Fruit fly (Drosophila melanogaster) whole organism, embryonic: Measurements from ENCODE around the gene ND-39.
A peak's percentile ranks its signal among the peaks of the same experiment; 100 is the strongest.

ENCODE experiments used
- ATbp ChIP-seq: fragments of 200-800 bp; sonication (Bioruptor generic); optimal IDR thresholded peaks from 2 replicates; lab custom pipeline; 2017; ENCODE audit warnings: missing biosample characterization, mild to moderate bottlenecking, missing genetic modification characterization, missing genetic modification reagents
- Adf1 ChIP-seq: fragments of 200-800 bp; sonication (Bioruptor generic); IDR thresholded peaks from 2 replicates; pipeline ENCODE4 v1.3.6; 2022; ENCODE audit warnings: missing biosample characterization, missing genetic modification characterization
- CG10267 ChIP-seq: fragments of 200-800 bp; sonication (Bioruptor generic); optimal IDR thresholded peaks from 2 replicates; lab custom pipeline; 2018; ENCODE audit warnings: missing biosample characterization, mild to moderate bottlenecking, missing genetic modification characterization, moderate library complexity
- CG10431 ChIP-seq: fragments of 200-800 bp; sonication (Bioruptor generic); optimal IDR thresholded peaks from 3 replicates; lab custom pipeline; 2018; ENCODE audit warnings: missing biosample characterization, mild to moderate bottlenecking, missing genetic modification characterization
- CG10565 ChIP-seq: fragments of 200-800 bp; sonication (Bioruptor generic); optimal IDR thresholded peaks from 3 replicates; lab custom pipeline; 2016; ENCODE audit warnings: missing biosample characterization, mild to moderate bottlenecking, missing genetic modification characterization
- CG11085 ChIP-seq: fragments of 200-800 bp; sonication (Bioruptor generic); IDR thresholded peaks from 2 replicates; pipeline ENCODE4 v1.3.6; 2022; ENCODE audit warnings: missing biosample characterization, missing genetic modification characterization
- CG11456 ChIP-seq: fragments of 200-800 bp; sonication (Bioruptor generic); IDR thresholded peaks from 3 replicates; pipeline ENCODE4 v1.3.6; 2022; ENCODE audit warnings: missing biosample characterization, missing genetic modification characterization
- CG11504 ChIP-seq: fragments of 200-800 bp; sonication (Bioruptor generic); optimal IDR thresholded peaks from 3 replicates; lab custom pipeline; 2019; ENCODE audit warnings: missing biosample characterization, mild to moderate bottlenecking, missing genetic modification characterization, moderate library complexity
- CG11696 ChIP-seq: fragments of 200-800 bp; sonication (Bioruptor generic); IDR thresholded peaks from 2 replicates; pipeline ENCODE4 v1.3.6; 2022; ENCODE audit warnings: missing biosample characterization, missing genetic modification characterization
- CG12071 ChIP-seq: fragments of 200-800 bp; sonication (Bioruptor generic); optimal IDR thresholded peaks from 3 replicates; lab custom pipeline; 2018; ENCODE audit warnings: missing biosample characterization, mild to moderate bottlenecking, missing genetic modification characterization
- CG13296 ChIP-seq: fragments of 200-800 bp; sonication (Bioruptor generic); optimal IDR thresholded peaks from 3 replicates; lab custom pipeline; 2018; ENCODE audit warnings: missing biosample characterization, mild to moderate bottlenecking, missing genetic modification characterization
- CG14667 ChIP-seq: fragments of 200-800 bp; sonication (Bioruptor generic); IDR thresholded peaks from 2 replicates; pipeline ENCODE4 v1.3.6; 2022; ENCODE audit warnings: missing biosample characterization, missing genetic modification characterization
- CG15514 ChIP-seq: fragments of 200-800 bp; sonication (Bioruptor generic); optimal IDR thresholded peaks from 3 replicates; lab custom pipeline; 2017; ENCODE audit warnings: missing biosample characterization, missing genetic modification characterization, mild to moderate bottlenecking, moderate library complexity, missing genetic modification reagents
- CG16863 ChIP-seq: fragments of 200-800 bp; sonication (Bioruptor generic); optimal IDR thresholded peaks from 3 replicates; lab custom pipeline; 2016; ENCODE audit warnings: missing biosample characterization, missing genetic modification characterization
- CG17359 ChIP-seq: fragments of 200-800 bp; sonication (Bioruptor generic); optimal IDR thresholded peaks from 3 replicates; lab custom pipeline; 2018; ENCODE audit warnings: missing biosample characterization, mild to moderate bottlenecking, missing genetic modification characterization, moderate library complexity
- CG18476 ChIP-seq: fragments of 200-800 bp; sonication (Bioruptor generic); optimal IDR thresholded peaks from 2 replicates; lab custom pipeline; 2016; ENCODE audit warnings: missing biosample characterization, mild to moderate bottlenecking, missing genetic modification characterization
- CG2120 ChIP-seq: fragments of 200-800 bp; sonication (Bioruptor generic); optimal IDR thresholded peaks from 3 replicates; lab custom pipeline; 2016; ENCODE audit warnings: missing biosample characterization, missing genetic modification characterization
- CG2678 ChIP-seq: fragments of 200-800 bp; sonication (Bioruptor generic); optimal IDR thresholded peaks from 3 replicates; lab custom pipeline; 2019; ENCODE audit warnings: missing biosample characterization, mild to moderate bottlenecking, missing genetic modification characterization, moderate library complexity
- CG4282 ChIP-seq: fragments of 200-800 bp; sonication (Bioruptor generic); optimal IDR thresholded peaks from 2 replicates; lab custom pipeline; 2016; ENCODE audit warnings: missing biosample characterization, missing genetic modification characterization
- CG4617 ChIP-seq: fragments of 200-800 bp; sonication (Bioruptor generic); optimal IDR thresholded peaks from 3 replicates; lab custom pipeline; 2016; ENCODE audit warnings: missing biosample characterization, missing genetic modification characterization, borderline replicate concordance
- CG7556 ChIP-seq: fragments of 200-800 bp; sonication (Bioruptor generic); optimal IDR thresholded peaks from 2 replicates; lab custom pipeline; 2017; ENCODE audit warnings: missing biosample characterization, mild to moderate bottlenecking, missing genetic modification characterization
- CG8924 ChIP-seq: fragments of 200-800 bp; optimal IDR thresholded peaks from 3 replicates; lab custom pipeline; 2019; ENCODE audit warnings: missing biosample characterization, mild to moderate bottlenecking, missing genetic modification characterization, moderate library complexity
- Camta ChIP-seq: fragments of 200-800 bp; sonication (Bioruptor generic); optimal IDR thresholded peaks from 2 replicates; lab custom pipeline; 2016; ENCODE audit warnings: missing biosample characterization, missing genetic modification characterization
- D19B ChIP-seq: fragments of 200-800 bp; sonication (Bioruptor generic); optimal IDR thresholded peaks from 2 replicates; lab custom pipeline; 2017; ENCODE audit warnings: missing biosample characterization, mild to moderate bottlenecking, missing genetic modification characterization
- Dek ChIP-seq: fragments of 200-800 bp; sonication (Bioruptor generic); optimal IDR thresholded peaks from 3 replicates; lab custom pipeline; 2019; ENCODE audit warnings: missing biosample characterization, mild to moderate bottlenecking, missing genetic modification characterization, moderate library complexity
- Ets97D ChIP-seq: fragments of 200-800 bp; sonication (Bioruptor generic); optimal IDR thresholded peaks from 3 replicates; lab custom pipeline; 2016; ENCODE audit warnings: missing biosample characterization, missing genetic modification characterization
- Lim3 ChIP-seq: fragments of 200-800 bp; sonication (Bioruptor generic); IDR thresholded peaks from 2 replicates; pipeline ENCODE4 v1.3.6; 2022; ENCODE audit warnings: missing biosample characterization, missing genetic modification characterization
- MTF-1 ChIP-seq: fragments of 200-800 bp; sonication (Bioruptor generic); optimal IDR thresholded peaks from 2 replicates; lab custom pipeline; 2018; ENCODE audit warnings: missing biosample characterization, mild to moderate bottlenecking, missing genetic modification characterization, borderline replicate concordance
- Meics ChIP-seq: fragments of 200-800 bp; sonication (Bioruptor generic); optimal IDR thresholded peaks from 2 replicates; lab custom pipeline; 2017; ENCODE audit warnings: missing biosample characterization, mild to moderate bottlenecking, missing genetic modification characterization
- Oaz ChIP-seq: fragments of 200-800 bp; sonication (Bioruptor generic); IDR thresholded peaks from 2 replicates; pipeline ENCODE4 v1.3.6; 2022; ENCODE audit warnings: missing biosample characterization, missing genetic modification characterization
- Oli ChIP-seq: fragments of 200-800 bp; sonication (Bioruptor generic); optimal IDR thresholded peaks from 2 replicates; lab custom pipeline; 2018; ENCODE audit warnings: missing biosample characterization, mild to moderate bottlenecking, missing genetic modification characterization, moderate library complexity
- PHDP ChIP-seq: fragments of 200-800 bp; sonication (Bioruptor generic); optimal IDR thresholded peaks from 3 replicates; lab custom pipeline; 2018; ENCODE audit warnings: missing biosample characterization, mild to moderate bottlenecking, missing genetic modification characterization, moderate library complexity
- Rfx ChIP-seq: fragments of 200-800 bp; sonication (Bioruptor generic); IDR thresholded peaks from 2 replicates; pipeline ENCODE4 v1.3.6; 2022; ENCODE audit warnings: missing biosample characterization, missing genetic modification characterization
- Sox100B ChIP-seq: fragments of 200-800 bp; sonication (Bioruptor generic); optimal IDR thresholded peaks from 3 replicates; lab custom pipeline; 2018; ENCODE audit warnings: missing biosample characterization, mild to moderate bottlenecking, missing genetic modification characterization
- ash1 ChIP-seq: fragments of 200-800 bp; sonication (Bioruptor generic); optimal IDR thresholded peaks from 2 replicates; lab custom pipeline; 2018; ENCODE audit warnings: missing biosample characterization, mild to moderate bottlenecking, missing genetic modification characterization
- bcd ChIP-seq: fragments of 200-800 bp; sonication (Bioruptor generic); optimal IDR thresholded peaks from 2 replicates; lab custom pipeline; 2017; ENCODE audit warnings: missing biosample characterization, mild to moderate bottlenecking, missing genetic modification characterization
- caup ChIP-seq: fragments of 200-800 bp; sonication (Bioruptor generic); optimal IDR thresholded peaks from 3 replicates; lab custom pipeline; 2017; ENCODE audit warnings: missing biosample characterization, mild to moderate bottlenecking, missing genetic modification characterization, moderate library complexity; ENCODE audit not compliant: severe bottlenecking
- corto ChIP-seq: fragments of 200-800 bp; sonication (Bioruptor generic); optimal IDR thresholded peaks from 2 replicates; lab custom pipeline; 2016; ENCODE audit warnings: missing biosample characterization, mild to moderate bottlenecking, missing genetic modification characterization, moderate library complexity
- dan ChIP-seq: fragments of 200-800 bp; sonication (Bioruptor generic); IDR thresholded peaks from 2 replicates; pipeline ENCODE4 v1.3.6; 2022; ENCODE audit warnings: missing biosample characterization, missing genetic modification characterization
- en ChIP-seq: fragments of 200-800 bp; sonication (Bioruptor generic); optimal IDR thresholded peaks from 2 replicates; lab custom pipeline; 2016; ENCODE audit warnings: missing biosample characterization, missing genetic modification characterization
- esg ChIP-seq: fragments of 200-800 bp; sonication (Bioruptor generic); conservative IDR thresholded peaks from 2 replicates; pipeline ENCODE4 v1.3.6; 2022; ENCODE audit warnings: missing biosample characterization, missing genetic modification characterization
- jing ChIP-seq: fragments of 200-800 bp; sonication (Bioruptor generic); optimal IDR thresholded peaks from 2 replicates; lab custom pipeline; 2018; ENCODE audit warnings: missing biosample characterization, mild to moderate bottlenecking, missing genetic modification characterization
- lilli ChIP-seq: fragments of 200-800 bp; sonication (Bioruptor generic); optimal IDR thresholded peaks from 3 replicates; lab custom pipeline; 2016; ENCODE audit warnings: missing biosample characterization, missing genetic modification characterization
- mld ChIP-seq: fragments of 200-800 bp; sonication (Bioruptor generic); IDR thresholded peaks from 3 replicates; pipeline ENCODE4 v1.3.6; 2022; ENCODE audit warnings: missing biosample characterization, missing genetic modification characterization; ENCODE audit not compliant: partially characterized antibody
- org-1 ChIP-seq: fragments of 200-800 bp; sonication (Bioruptor generic); optimal IDR thresholded peaks from 2 replicates; lab custom pipeline; 2017; ENCODE audit warnings: missing biosample characterization, missing genetic modification characterization
- slbo ChIP-seq: fragments of 200-800 bp; sonication (Bioruptor generic); IDR thresholded peaks from 2 replicates; pipeline ENCODE4 v1.3.6; 2022; ENCODE audit warnings: missing biosample characterization, missing genetic modification characterization
- sob ChIP-seq: fragments of 200-800 bp; sonication (Bioruptor generic); IDR thresholded peaks from 2 replicates; pipeline ENCODE4 v1.3.6; 2022; ENCODE audit warnings: missing biosample characterization, missing genetic modification characterization
- trem ChIP-seq: fragments of 200-800 bp; optimal IDR thresholded peaks from 3 replicates; lab custom pipeline; 2019; ENCODE audit warnings: missing biosample characterization, mild to moderate bottlenecking, missing genetic modification characterization, moderate library complexity
- trh ChIP-seq: fragments of 200-800 bp; sonication (Bioruptor generic); optimal IDR thresholded peaks from 2 replicates; lab custom pipeline; 2016; ENCODE audit warnings: missing biosample characterization, missing genetic modification characterization
- twi ChIP-seq: fragments of 200-800 bp; optimal IDR thresholded peaks from 2 replicates; lab custom pipeline; 2019; ENCODE audit warnings: missing biosample characterization, mild to moderate bottlenecking, missing genetic modification characterization, moderate library complexity
- vnd ChIP-seq: fragments of 200-800 bp; sonication (Bioruptor generic); IDR thresholded peaks from 3 replicates; pipeline ENCODE4 v1.3.6; 2022; ENCODE audit warnings: missing biosample characterization, missing genetic modification characterization; ENCODE audit not compliant: partially characterized antibody

Gene ND-39

dm6 chr3L:20494262-20494601 lies 2.4 kb downstream of the ND-39 start (continued):
- TF ChIP-seq CG15514 (GFP tag; lab: Kevin White, UChicago) (no peak), Camta (GFP tag; lab: Kevin White, UChicago) (peak; percentile 22), Lim3 (GFP tag; lab: Robert Waterston, UW) (no peak), Oli (tag; lab: Kevin White, UChicago) (peak; percentile 5), MTF-1 (GFP tag; lab: Kevin White, UChicago) (no peak), CG11504 (tag; lab: Kevin White, UChicago) (peak; percentile 41), sob (no peak), Dek (tag; lab: Kevin White, UChicago) (peak; percentile 30), CG11085 (GFP tag; lab: Robert Waterston, UW) (peak; percentile 18; the same call in 1 of the 2 replicates), Rfx (peak; percentile 28; the same call in 1 of the 2 replicates), Ets97D (GFP tag; lab: Kevin White, UChicago) (no peak), Meics (GFP tag; lab: Kevin White, UChicago) (peak; percentile 48), trh (no peak), D19B (no peak), CG17359 (tag; lab: Kevin White, UChicago) (peak; percentile 3), trem (tag; lab: Kevin White, UChicago) (peak; percentile 6), CG4617 (no peak), Oaz (GFP tag; lab: Robert Waterston, UW) (no peak), CG8924 (peak; percentile 30), dan (GFP tag; lab: Robert Waterston, UW) (no peak), CG12071 (GFP tag; lab: Kevin White, UChicago) (no peak), vnd (GFP tag; lab: Robert Waterston, UW) (no peak), PHDP (tag; lab: Kevin White, UChicago) (peak; percentile 48), en (GFP tag; lab: Kevin White, UChicago) (no peak), corto (no peak), esg (GFP tag; lab: Robert Waterston, UW) (peak; percentile 23; the same call in 1 of the 2 replicates), Adf1 (GFP tag; lab: Robert Waterston, UW) (no peak), CG11456 (GFP tag; lab: Robert Waterston, UW) (no peak), CG16863 (GFP tag; lab: Kevin White, UChicago) (no peak), CG10431 (GFP tag; lab: Kevin White, UChicago) (no peak), CG13296 (peak; percentile 6), CG7556 (GFP tag; lab: Kevin White, UChicago) (peak; percentile 7), ATbp (GFP tag; lab: Kevin White, UChicago) (no peak), slbo (peak; percentile 56), org-1 (GFP tag; lab: Kevin White, UChicago) (no peak), CG11696 (GFP tag; lab: Robert Waterston, UW) (peak; percentile 63; the same call in 1 of the 2 replicates), lilli (GFP tag; lab: Kevin White, UChicago) (peak; percentile 25), CG2120 (GFP tag; lab: Kevin White, UChicago) (peak; percentile 36), jing (GFP tag; lab: Kevin White, UChicago) (no peak), CG10267 (tag; lab: Kevin White, UChicago) (peak; percentile 69), ash1 (GFP tag; lab: Kevin White, UChicago) (no peak), CG2678 (tag; lab: Kevin White, UChicago) (peak; percentile 63), CG4282 (no peak), bcd (GFP tag; lab: Kevin White, UChicago) (peak; percentile 38), CG18476 (GFP tag; lab: Kevin White, UChicago) (no peak), caup (peak; percentile 22), Sox100B (GFP tag; lab: Kevin White, UChicago) (no peak), mld (no peak), CG14667 (GFP tag; lab: Robert Waterston, UW) (no peak), twi (tag; lab: Kevin White, UChicago) (no peak), CG10565 (GFP tag; lab: Kevin White, UChicago) (no peak)
